Fruit fly (Drosophila melanogaster) whole organism, embryonic: ENCODE measurements around the gene CG31560.

Experiments used
- Atf-2 ChIP-seq: fragments of 200-800 bp; sonication (Bioruptor generic); optimal IDR thresholded peaks from 2 replicates; lab custom pipeline; 2016; ENCODE audit warnings: missing biosample characterization, missing genetic modification characterization
- Atf6 ChIP-seq: fragments of 200-800 bp; sonication (Bioruptor generic); IDR thresholded peaks from 2 replicates; pipeline ENCODE4 v1.3.6; 2022; ENCODE audit warnings: missing biosample characterization, missing genetic modification characterization
- Awh ChIP-seq: fragments of 200-800 bp; sonication (Bioruptor generic); IDR thresholded peaks from 2 replicates; pipeline ENCODE4, ENCODE4 v1.3.6; 2022; ENCODE audit warnings: missing biosample characterization, missing genetic modification characterization
- B-H2 ChIP-seq: fragments of 200-800 bp; sonication (Bioruptor generic); optimal IDR thresholded peaks from 2 replicates; lab custom pipeline; 2018; ENCODE audit warnings: missing biosample characterization, mild to moderate bottlenecking, missing genetic modification characterization
- Bteb2 ChIP-seq: fragments of 200-800 bp; sonication (Bioruptor generic); optimal IDR thresholded peaks from 2 replicates; lab custom pipeline; 2016; ENCODE audit warnings: missing biosample characterization, missing genetic modification characterization
- CG10979 ChIP-seq: fragments of 200-800 bp; sonication (Bioruptor generic); optimal IDR thresholded peaks from 2 replicates; lab custom pipeline; 2018; ENCODE audit warnings: missing biosample characterization, mild to moderate bottlenecking, missing genetic modification characterization, moderate library complexity
- CG12155 ChIP-seq: fragments of 200-800 bp; sonication (Bioruptor generic); optimal IDR thresholded peaks from 3 replicates; lab custom pipeline; 2016; ENCODE audit warnings: missing biosample characterization, missing genetic modification characterization
- CG1233 ChIP-seq: fragments of 200-800 bp; sonication (Bioruptor generic); optimal IDR thresholded peaks from 4 replicates; lab custom pipeline; 2018; ENCODE audit warnings: missing biosample characterization, mild to moderate bottlenecking, missing genetic modification characterization
- CG14050 ChIP-seq: fragments of 200-800 bp; sonication (Bioruptor generic); IDR thresholded peaks from 3 replicates; pipeline ENCODE4 v1.3.6; 2022; ENCODE audit warnings: missing biosample characterization, missing genetic modification characterization
- CG15601 ChIP-seq: fragments of 200-800 bp; sonication (Bioruptor generic); optimal IDR thresholded peaks from 3 replicates; lab custom pipeline; 2019; ENCODE audit warnings: missing biosample characterization, mild to moderate bottlenecking, missing genetic modification characterization, moderate library complexity
- CG15696 ChIP-seq: fragments of 200-800 bp; sonication (Bioruptor generic); optimal IDR thresholded peaks from 2 replicates; lab custom pipeline; 2019; ENCODE audit warnings: missing biosample characterization, mild to moderate bottlenecking, missing genetic modification characterization, moderate library complexity
- CG1792 ChIP-seq: fragments of 200-800 bp; sonication (Bioruptor generic); optimal IDR thresholded peaks from 2 replicates; lab custom pipeline; 2016; ENCODE audit warnings: missing biosample characterization, missing genetic modification characterization
- CG18476 ChIP-seq: fragments of 200-800 bp; sonication (Bioruptor generic); optimal IDR thresholded peaks from 2 replicates; lab custom pipeline; 2016; ENCODE audit warnings: missing biosample characterization, mild to moderate bottlenecking, missing genetic modification characterization
- CG18619 ChIP-seq: fragments of 200-800 bp; sonication (Bioruptor generic); optimal IDR thresholded peaks from 3 replicates; lab custom pipeline; 2017; ENCODE audit warnings: missing biosample characterization, mild to moderate bottlenecking, missing genetic modification characterization
- CG2875 ChIP-seq: fragments of 200-800 bp; sonication (Bioruptor generic); optimal IDR thresholded peaks from 2 replicates; lab custom pipeline; 2017; ENCODE audit warnings: missing biosample characterization, mild to moderate bottlenecking, missing genetic modification characterization, missing genetic modification reagents
- CG32532 ChIP-seq: fragments of 200-800 bp; sonication (Bioruptor generic); IDR thresholded peaks from 2 replicates; pipeline ENCODE4 v1.3.6; 2022; ENCODE audit warnings: missing biosample characterization, missing genetic modification characterization
- CG32767 ChIP-seq: fragments of 200-800 bp; sonication (Bioruptor generic); IDR thresholded peaks from 2 replicates; pipeline ENCODE4 v1.3.6; 2022; ENCODE audit warnings: missing biosample characterization, missing genetic modification characterization
- CG3281 ChIP-seq: fragments of 200-800 bp; sonication (Bioruptor generic); optimal IDR thresholded peaks from 3 replicates; lab custom pipeline; 2017; ENCODE audit warnings: missing biosample characterization, mild to moderate bottlenecking, missing genetic modification characterization
- CG33213 ChIP-seq: fragments of 200-800 bp; sonication (Bioruptor generic); optimal IDR thresholded peaks from 3 replicates; lab custom pipeline; 2016; ENCODE audit warnings: missing biosample characterization, missing genetic modification characterization
- CG6272 ChIP-seq: fragments of 200-800 bp; sonication (Bioruptor generic); IDR thresholded peaks from 2 replicates; pipeline ENCODE4 v1.3.6; 2022; ENCODE audit warnings: missing biosample characterization, missing genetic modification characterization
- CG7357 ChIP-seq: fragments of 200-800 bp; sonication (Bioruptor generic); IDR thresholded peaks from 3 replicates; pipeline ENCODE4 v1.3.6; 2022; ENCODE audit warnings: missing biosample characterization, missing genetic modification characterization
- CG9437 ChIP-seq: fragments of 200-800 bp; sonication (Bioruptor generic); optimal IDR thresholded peaks from 2 replicates; lab custom pipeline; 2018; ENCODE audit warnings: missing biosample characterization, mild to moderate bottlenecking, missing genetic modification characterization
- CG9727 ChIP-seq: fragments of 200-800 bp; sonication (Bioruptor generic); optimal IDR thresholded peaks from 3 replicates; lab custom pipeline; 2017; ENCODE audit warnings: missing biosample characterization, mild to moderate bottlenecking, missing genetic modification characterization
- CoRest ChIP-seq: fragments of 200-800 bp; sonication (Bioruptor generic); optimal IDR thresholded peaks from 3 replicates; lab custom pipeline; 2018; ENCODE audit warnings: missing biosample characterization, mild to moderate bottlenecking, missing genetic modification characterization, moderate library complexity
- E2f2 ChIP-seq: fragments of 200-800 bp; sonication (Bioruptor generic); IDR thresholded peaks from 2 replicates; pipeline ENCODE4 v1.3.6; 2022; ENCODE audit warnings: missing biosample characterization, missing genetic modification characterization
- Ets65A ChIP-seq: fragments of 200-800 bp; sonication (Bioruptor generic); peaks from one replicate; lab custom pipeline; 2016; ENCODE audit warnings: missing biosample characterization, missing genetic modification characterization
- H2.0 ChIP-seq: fragments of 200-800 bp; sonication (Bioruptor generic); IDR thresholded peaks from 2 replicates; pipeline ENCODE4 v1.3.6; 2022; ENCODE audit warnings: missing biosample characterization, missing genetic modification characterization
- Hr39 ChIP-seq: fragments of >200 bp; optimal IDR thresholded peaks from 2 replicates; lab custom pipeline; 2017
- Mes4 ChIP-seq: fragments of 200-800 bp; sonication (Bioruptor generic); optimal IDR thresholded peaks from 2 replicates; lab custom pipeline; 2016; ENCODE audit warnings: missing biosample characterization, missing genetic modification characterization
- Oaz ChIP-seq: fragments of 200-800 bp; sonication (Bioruptor generic); IDR thresholded peaks from 2 replicates; pipeline ENCODE4 v1.3.6; 2022; ENCODE audit warnings: missing biosample characterization, missing genetic modification characterization
- Spps ChIP-seq: fragments of 200-800 bp; sonication (Bioruptor generic); optimal IDR thresholded peaks from 2 replicates; lab custom pipeline; 2018; ENCODE audit warnings: missing biosample characterization, mild to moderate bottlenecking, missing genetic modification characterization
- Sry-δ ChIP-seq: fragments of 200-800 bp; sonication (Bioruptor generic); optimal IDR thresholded peaks from 2 replicates; lab custom pipeline; 2016; ENCODE audit warnings: missing biosample characterization, missing genetic modification characterization
- Ssrp ChIP-seq: fragments of 200-800 bp; sonication (Bioruptor generic); optimal IDR thresholded peaks from 2 replicates; lab custom pipeline; 2018; ENCODE audit warnings: missing biosample characterization, mild to moderate bottlenecking, missing genetic modification characterization, moderate library complexity
- Taf1 ChIP-seq: fragments of 200-800 bp; sonication (Bioruptor generic); IDR thresholded peaks from 2 replicates; pipeline ENCODE4 v1.3.6; 2022; ENCODE audit warnings: missing biosample characterization, missing genetic modification characterization
- Trl ChIP-seq, 3 experiments: fragments of >200 bp in 2 of 3; fragments of 200-800 bp in 1 of 3; sonication (Bioruptor generic) in 1 of 3; optimal IDR thresholded peaks; 2 replicates in 1 of 3; 3 replicates in 2 of 3; lab custom pipeline; 2016 to 2017; ENCODE audit warnings: missing biosample characterization in 1 of 3, missing genetic modification characterization in 1 of 3
- al ChIP-seq: fragments of 200-800 bp; sonication (Bioruptor generic); IDR thresholded peaks from 2 replicates; pipeline ENCODE4 v1.3.6; 2022; ENCODE audit warnings: missing biosample characterization, missing genetic modification characterization
- bbx ChIP-seq: fragments of 200-800 bp; sonication (Bioruptor generic); IDR thresholded peaks from 2 replicates; pipeline ENCODE4 v1.3.6; 2022; ENCODE audit warnings: missing biosample characterization, missing genetic modification characterization; ENCODE audit not compliant: partially characterized antibody
- br ChIP-seq: fragments of >200 bp; optimal IDR thresholded peaks from 2 replicates; lab custom pipeline; 2017
- chif ChIP-seq, 2 experiments: fragments of 200-800 bp; sonication (Bioruptor generic); optimal IDR thresholded peaks; 3 replicates each; lab custom pipeline; 2016; ENCODE audit warnings: missing biosample characterization in 2 of 2, missing genetic modification characterization in 2 of 2
- dpn ChIP-seq, 2 experiments: fragments of 200-800 bp; sonication (Bioruptor generic); optimal IDR thresholded peaks; 3 replicates each; lab custom pipeline; 2016; ENCODE audit warnings: missing biosample characterization in 2 of 2, missing genetic modification characterization in 2 of 2
- ems ChIP-seq: fragments of 200-800 bp; sonication (Bioruptor generic); optimal IDR thresholded peaks from 3 replicates; lab custom pipeline; 2016; ENCODE audit warnings: missing biosample characterization, missing genetic modification characterization
- gro ChIP-seq: fragments of 200-800 bp; sonication (Bioruptor generic); optimal IDR thresholded peaks from 2 replicates; lab custom pipeline; 2016; ENCODE audit warnings: missing biosample characterization, missing genetic modification characterization
- nau ChIP-seq: fragments of 200-800 bp; sonication (Bioruptor generic); optimal IDR thresholded peaks from 3 replicates; lab custom pipeline; 2017; ENCODE audit warnings: missing biosample characterization, mild to moderate bottlenecking, missing genetic modification characterization, missing genetic modification reagents
- org-1 ChIP-seq: fragments of 200-800 bp; sonication (Bioruptor generic); optimal IDR thresholded peaks from 2 replicates; lab custom pipeline; 2017; ENCODE audit warnings: missing biosample characterization, missing genetic modification characterization
- p53 ChIP-seq: fragments of 200-800 bp; sonication (Bioruptor generic); optimal IDR thresholded peaks from 2 replicates; lab custom pipeline; 2016; ENCODE audit warnings: missing biosample characterization, missing genetic modification characterization
- pfk ChIP-seq: fragments of 200-800 bp; sonication (Bioruptor generic); optimal IDR thresholded peaks from 2 replicates; lab custom pipeline; 2018; ENCODE audit warnings: missing biosample characterization, mild to moderate bottlenecking, missing genetic modification characterization, moderate library complexity
- pnt ChIP-seq: fragments of 200-800 bp; sonication (Bioruptor generic); optimal IDR thresholded peaks from 3 replicates; lab custom pipeline; 2016; ENCODE audit warnings: missing biosample characterization, missing genetic modification characterization
- ranshi ChIP-seq: fragments of 200-800 bp; sonication (Bioruptor generic); IDR thresholded peaks from 2 replicates; pipeline ENCODE4 v1.3.6; 2022; ENCODE audit warnings: missing biosample characterization, missing genetic modification characterization
- tgo ChIP-seq: fragments of 200-800 bp; sonication (Bioruptor generic); IDR thresholded peaks from 3 replicates; pipeline ENCODE4 v1.3.6; 2022; ENCODE audit warnings: missing biosample characterization, missing genetic modification characterization
- vfl ChIP-seq: fragments of 200-800 bp; sonication (Bioruptor generic); optimal IDR thresholded peaks from 2 replicates; lab custom pipeline; 2016; ENCODE audit warnings: missing biosample characterization, missing genetic modification characterization

Gene CG31560

DNA sequence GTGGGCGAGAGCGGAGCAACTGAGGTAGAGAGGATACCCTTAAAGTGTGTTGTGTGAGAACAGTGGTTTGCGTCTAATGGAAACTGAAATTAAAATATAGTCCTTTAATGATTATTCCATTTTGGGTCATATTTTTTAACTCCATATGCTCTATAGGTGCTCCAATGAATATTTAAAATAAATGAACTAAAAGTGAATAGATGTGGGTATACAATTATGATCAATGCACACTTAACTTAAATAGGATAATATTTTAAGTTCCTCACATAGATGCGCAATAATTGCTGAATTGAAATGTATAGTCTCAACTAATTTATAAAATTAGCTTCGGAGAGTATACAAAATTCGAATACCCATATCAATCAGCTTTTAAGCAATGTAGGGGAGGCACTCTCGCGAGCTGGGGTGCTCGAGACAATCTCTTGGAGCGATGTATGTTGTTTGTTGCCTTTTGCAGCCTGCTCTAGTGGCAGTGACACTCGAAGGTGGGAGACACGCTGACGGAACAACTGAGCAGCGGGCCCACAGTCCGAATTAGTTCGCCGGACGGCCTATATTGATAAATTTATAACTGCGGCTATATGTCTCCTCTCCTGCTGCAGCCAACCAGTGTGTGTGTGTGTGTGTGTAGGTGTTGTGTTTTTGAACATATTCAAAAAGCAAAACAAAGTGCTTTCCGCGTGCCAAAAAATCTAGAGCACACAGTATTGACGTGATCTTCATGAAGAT lies 44.0 kb downstream of the CG31560 start (continued):
- TF ChIP-seq CG9727 (GFP tag; lab: Kevin White, UChicago), result peak; percentile 86
- peak; percentile 64 for TF ChIP-seq Atf6
- TF ChIP-seq Ets65A (GFP tag; lab: Kevin White, UChicago), result peak; percentile 86
- peak; percentile 73 for TF ChIP-seq CG1233
- peak; percentile 31 for TF ChIP-seq pnt (GFP tag; lab: Kevin White, UChicago)
- peak; percentile 54; the same call in 1 of the 2 replicates for TF ChIP-seq ranshi (GFP tag; lab: Robert Waterston, UW)
- peak; percentile 75 for TF ChIP-seq org-1
- TF ChIP-seq E2f2 (GFP tag; lab: Robert Waterston, UW), result peak; percentile 53; the same call in 1 of the 2 replicates
- TF ChIP-seq chif (GFP tag; optimal IDR thresholded peaks at IDR 0.05; lab: Kevin White, UChicago), result peak; percentile 55 to 81
- no peak for TF ChIP-seq CG33213 (GFP tag; lab: Kevin White, UChicago)
- peak; percentile 80 for TF ChIP-seq CG18619 (GFP tag; lab: Kevin White, UChicago)
- peak; percentile 1 to 52 for TF ChIP-seq Trl (optimal IDR thresholded peaks at IDR 0.05; lab: Kevin White, UChicago)
- peak; percentile 36 for TF ChIP-seq Trl (GFP tag; optimal IDR thresholded peaks at IDR 0.05; lab: Kevin White, UChicago)
- peak; percentile 62 for TF ChIP-seq Mes4
- TF ChIP-seq CG32767 (GFP tag; lab: Robert Waterston, UW), result no peak; the same call in 1 of the 2 replicates
- peak; percentile 60 for TF ChIP-seq CG1792 (GFP tag; lab: Kevin White, UChicago)
- no peak; the same call in 1 of the 2 replicates for TF ChIP-seq al (GFP tag; lab: Robert Waterston, UW)
- peak; percentile 68 for TF ChIP-seq CG2875 (GFP tag; lab: Kevin White, UChicago)
- 0 out of 2 replicates have a peak, but pooled peaks have one; percentile 47 for TF ChIP-seq Awh
- TF ChIP-seq H2.0 (GFP tag; lab: Robert Waterston, UW), result peak; percentile 46; the same call in 1 of the 2 replicates
- TF ChIP-seq pfk, result no peak
- TF ChIP-seq ems (GFP tag; lab: Kevin White, UChicago), result peak; percentile 62
- TF ChIP-seq gro, result no peak
- TF ChIP-seq Taf1 (GFP tag; lab: Robert Waterston, UW), result 0 out of 2 replicates have a peak, but pooled peaks have one; percentile 10
- peak; percentile 72 for TF ChIP-seq tgo
- peak; percentile 83 for TF ChIP-seq CG10979 (tag; lab: Kevin White, UChicago)
- TF ChIP-seq p53 (GFP tag; lab: Kevin White, UChicago), result no peak
- peak; percentile 52 to 70 for TF ChIP-seq dpn (GFP tag; optimal IDR thresholded peaks at IDR 0.05; lab: Kevin White, UChicago)
- peak; percentile 47; the same call in 1 of the 2 replicates for TF ChIP-seq CG32532 (GFP tag; lab: Robert Waterston, UW)
- TF ChIP-seq Sry-δ (GFP tag; lab: Kevin White, UChicago), result peak; percentile 17
- TF ChIP-seq CG12155, result peak; percentile 64
- no peak for TF ChIP-seq vfl
- TF ChIP-seq CG9437 (GFP tag; lab: Kevin White, UChicago), result peak; percentile 82
- TF ChIP-seq Hr39 (lab: Kevin White, UChicago), result no peak
- TF ChIP-seq Spps (tag; lab: Kevin White, UChicago), result peak; percentile 53
- no peak for TF ChIP-seq bbx (GFP tag; lab: Robert Waterston, UW)
- no peak for TF ChIP-seq B-H2 (GFP tag; lab: Kevin White, UChicago)
- TF ChIP-seq CG7357, result peak; percentile 47; the same call in 1 of the 3 replicates
- TF ChIP-seq CG15601, result no peak
- TF ChIP-seq Oaz (GFP tag; lab: Robert Waterston, UW), result no peak
- TF ChIP-seq Ssrp (tag; lab: Kevin White, UChicago), result peak; percentile 84
- no peak for TF ChIP-seq nau (GFP tag; lab: Kevin White, UChicago)
- peak; percentile 59; the same call in 1 of the 3 replicates for TF ChIP-seq CG14050 (GFP tag; lab: Robert Waterston, UW)
- TF ChIP-seq CG6272 (GFP tag; lab: Robert Waterston, UW), result 0 out of 2 replicates have a peak, but pooled peaks have one; percentile 22
- peak; percentile 65 for TF ChIP-seq Atf-2 (GFP tag; lab: Kevin White, UChicago)
- peak; percentile 68 for TF ChIP-seq Bteb2 (GFP tag; lab: Kevin White, UChicago)
- no peak for TF ChIP-seq br (lab: Kevin White, UChicago)
- TF ChIP-seq CG18476 (GFP tag; lab: Kevin White, UChicago), result peak; percentile 72
- no peak for TF ChIP-seq CG3281 (GFP tag; lab: Kevin White, UChicago)
- TF ChIP-seq CoRest (tag; lab: Kevin White, UChicago), result peak; percentile 90
- peak; percentile 20 for TF ChIP-seq CG15696 (tag; lab: Kevin White, UChicago)
